Fruit fly (Drosophila melanogaster) whole organism, embryonic: ENCODE measurements around the gene CG34134.

Experiments used
- Abd-B ChIP-seq: fragments of 200-800 bp; sonication (Bioruptor generic); optimal IDR thresholded peaks from 2 replicates; lab custom pipeline; 2018; ENCODE audit warnings: missing biosample characterization, mild to moderate bottlenecking, missing genetic modification characterization, moderate library complexity
- Atf-2 ChIP-seq: fragments of 200-800 bp; sonication (Bioruptor generic); optimal IDR thresholded peaks from 2 replicates; lab custom pipeline; 2016; ENCODE audit warnings: missing biosample characterization, missing genetic modification characterization
- CG10543 ChIP-seq: fragments of 200-800 bp; sonication (Bioruptor generic); optimal IDR thresholded peaks from 3 replicates; lab custom pipeline; 2017; ENCODE audit warnings: missing biosample characterization, mild to moderate bottlenecking, missing genetic modification characterization, moderate library complexity
- CG10979 ChIP-seq: fragments of 200-800 bp; sonication (Bioruptor generic); optimal IDR thresholded peaks from 2 replicates; lab custom pipeline; 2018; ENCODE audit warnings: missing biosample characterization, mild to moderate bottlenecking, missing genetic modification characterization, moderate library complexity
- CG11247 ChIP-seq: fragments of 200-800 bp; sonication (Bioruptor generic); IDR thresholded peaks from 2 replicates; pipeline ENCODE4 v1.3.6; 2022; ENCODE audit warnings: missing biosample characterization, missing genetic modification characterization
- CG12155 ChIP-seq: fragments of 200-800 bp; sonication (Bioruptor generic); optimal IDR thresholded peaks from 3 replicates; lab custom pipeline; 2016; ENCODE audit warnings: missing biosample characterization, missing genetic modification characterization
- CG12299 ChIP-seq: fragments of 200-800 bp; sonication (Bioruptor generic); optimal IDR thresholded peaks from 2 replicates; lab custom pipeline; 2018; ENCODE audit warnings: missing biosample characterization, mild to moderate bottlenecking, missing genetic modification characterization
- CG12942 ChIP-seq: fragments of 200-800 bp; sonication (Bioruptor generic); optimal IDR thresholded peaks from 3 replicates; lab custom pipeline; 2016; ENCODE audit warnings: missing biosample characterization, missing genetic modification characterization
- CG13624 ChIP-seq: fragments of 200-800 bp; sonication (Bioruptor generic); optimal IDR thresholded peaks from 2 replicates; lab custom pipeline; 2016; ENCODE audit warnings: missing biosample characterization, missing genetic modification characterization
- CG17328 ChIP-seq: fragments of 200-800 bp; sonication (Bioruptor generic); IDR thresholded peaks from 2 replicates; pipeline ENCODE4 v1.3.6; 2022; ENCODE audit warnings: missing biosample characterization, missing genetic modification characterization
- CG18011 ChIP-seq: fragments of 200-800 bp; sonication (Bioruptor generic); optimal IDR thresholded peaks from 2 replicates; lab custom pipeline; 2017; ENCODE audit warnings: missing biosample characterization, missing genetic modification characterization, mild to moderate bottlenecking, moderate library complexity, missing genotype
- CG31441 ChIP-seq: fragments of 200-800 bp; sonication (Bioruptor generic); IDR thresholded peaks from 2 replicates; pipeline ENCODE4 v1.3.6; 2022; ENCODE audit warnings: missing biosample characterization, missing genetic modification characterization
- CG7745 ChIP-seq: fragments of 200-800 bp; sonication (Bioruptor generic); optimal IDR thresholded peaks from 2 replicates; lab custom pipeline; 2018; ENCODE audit warnings: missing biosample characterization, mild to moderate bottlenecking, missing genetic modification characterization, moderate library complexity
- CG7987 ChIP-seq: fragments of 200-800 bp; sonication (Bioruptor generic); optimal IDR thresholded peaks from 2 replicates; lab custom pipeline; 2018; ENCODE audit warnings: missing biosample characterization, mild to moderate bottlenecking, missing genetic modification characterization, moderate library complexity
- CHES-1-like ChIP-seq: fragments of 200-800 bp; sonication (Bioruptor generic); optimal IDR thresholded peaks from 2 replicates; lab custom pipeline; 2016; ENCODE audit warnings: missing biosample characterization, missing genetic modification characterization
- D19A ChIP-seq: fragments of 200-800 bp; optimal IDR thresholded peaks from 3 replicates; lab custom pipeline; 2019; ENCODE audit warnings: missing biosample characterization, mild to moderate bottlenecking, missing genetic modification characterization, moderate library complexity
- Dek ChIP-seq: fragments of 200-800 bp; sonication (Bioruptor generic); optimal IDR thresholded peaks from 3 replicates; lab custom pipeline; 2019; ENCODE audit warnings: missing biosample characterization, mild to moderate bottlenecking, missing genetic modification characterization, moderate library complexity
- Doc2 ChIP-seq: fragments of 200-800 bp; sonication (Bioruptor generic); IDR thresholded peaks from 2 replicates; pipeline ENCODE4 v1.3.6; 2022; ENCODE audit warnings: missing biosample characterization, missing genetic modification characterization
- Fer1 ChIP-seq: fragments of 200-800 bp; sonication (Bioruptor generic); optimal IDR thresholded peaks from 2 replicates; lab custom pipeline; 2017; ENCODE audit warnings: missing biosample characterization, mild to moderate bottlenecking, missing genetic modification characterization
- HLH54F ChIP-seq: fragments of 200-800 bp; sonication (Bioruptor generic); optimal IDR thresholded peaks from 3 replicates; lab custom pipeline; 2016; ENCODE audit warnings: missing biosample characterization, missing genetic modification characterization
- Hey ChIP-seq: fragments of 200-800 bp; sonication (Bioruptor generic); optimal IDR thresholded peaks from 3 replicates; lab custom pipeline; 2018; ENCODE audit warnings: missing biosample characterization, mild to moderate bottlenecking, missing genetic modification characterization
- HmgD ChIP-seq: fragments of 200-800 bp; sonication (Bioruptor generic); optimal IDR thresholded peaks from 3 replicates; lab custom pipeline; 2016; ENCODE audit warnings: missing biosample characterization, missing genetic modification characterization
- Hr78 ChIP-seq, 2 experiments: fragments of 200-800 bp in 1 of 2; fragments of >200 bp in 1 of 2; sonication (Bioruptor generic) in 1 of 2; optimal IDR thresholded peaks; 2 replicates each; lab custom pipeline; 2017 to 2019; ENCODE audit warnings: missing biosample characterization in 2 of 2, missing genetic modification characterization in 2 of 2, mild to moderate bottlenecking in 1 of 2, moderate library complexity in 1 of 2
- Hsf ChIP-seq: fragments of 200-800 bp; sonication (Bioruptor generic); optimal IDR thresholded peaks from 3 replicates; lab custom pipeline; 2016; ENCODE audit warnings: missing biosample characterization, missing genetic modification characterization
- Mad ChIP-seq: fragments of 200-800 bp; sonication (Bioruptor generic); optimal IDR thresholded peaks from 2 replicates; lab custom pipeline; 2016; ENCODE audit warnings: missing biosample characterization, missing genetic modification characterization
- Mes4 ChIP-seq: fragments of 200-800 bp; sonication (Bioruptor generic); optimal IDR thresholded peaks from 2 replicates; lab custom pipeline; 2016; ENCODE audit warnings: missing biosample characterization, missing genetic modification characterization
- Oaz ChIP-seq: fragments of 200-800 bp; sonication (Bioruptor generic); IDR thresholded peaks from 2 replicates; pipeline ENCODE4 v1.3.6; 2022; ENCODE audit warnings: missing biosample characterization, missing genetic modification characterization
- Rfx ChIP-seq: fragments of 200-800 bp; sonication (Bioruptor generic); IDR thresholded peaks from 2 replicates; pipeline ENCODE4 v1.3.6; 2022; ENCODE audit warnings: missing biosample characterization, missing genetic modification characterization
- ab ChIP-seq: fragments of 200-800 bp; sonication (Bioruptor generic); optimal IDR thresholded peaks from 2 replicates; lab custom pipeline; 2016; ENCODE audit warnings: missing biosample characterization, missing genetic modification characterization
- ash1 ChIP-seq: fragments of 200-800 bp; sonication (Bioruptor generic); optimal IDR thresholded peaks from 2 replicates; lab custom pipeline; 2018; ENCODE audit warnings: missing biosample characterization, mild to moderate bottlenecking, missing genetic modification characterization
- chinmo ChIP-seq: fragments of 200-800 bp; sonication (Bioruptor generic); IDR thresholded peaks from 4 replicates; pipeline ENCODE4 v1.3.6; 2022; ENCODE audit warnings: missing biosample characterization, missing genetic modification characterization; ENCODE audit not compliant: partially characterized antibody
- crc ChIP-seq: fragments of 200-800 bp; sonication (Bioruptor generic); optimal IDR thresholded peaks from 2 replicates; lab custom pipeline; 2016; ENCODE audit warnings: missing biosample characterization, missing genetic modification characterization
- cwo ChIP-seq: fragments of 200-800 bp; sonication (Bioruptor generic); optimal IDR thresholded peaks from 3 replicates; lab custom pipeline; 2017; ENCODE audit warnings: missing biosample characterization, missing genetic modification characterization, mild to moderate bottlenecking, moderate library complexity, missing genetic modification reagents
- grau ChIP-seq: fragments of 200-800 bp; optimal IDR thresholded peaks from 3 replicates; lab custom pipeline; 2019; ENCODE audit warnings: missing biosample characterization, mild to moderate bottlenecking, missing genetic modification characterization, moderate library complexity
- gro ChIP-seq: fragments of 200-800 bp; sonication (Bioruptor generic); optimal IDR thresholded peaks from 2 replicates; lab custom pipeline; 2016; ENCODE audit warnings: missing biosample characterization, missing genetic modification characterization
- hb ChIP-seq: fragments of 200-800 bp; sonication (Bioruptor generic); IDR thresholded peaks from 3 replicates; pipeline ENCODE4 v1.3.6; 2022; ENCODE audit warnings: missing biosample characterization, missing genetic modification characterization; ENCODE audit not compliant: partially characterized antibody
- hbn ChIP-seq: fragments of 200-800 bp; sonication (Bioruptor generic); IDR thresholded peaks from 2 replicates; pipeline ENCODE4 v1.3.6; 2022; ENCODE audit warnings: missing biosample characterization, missing genetic modification characterization; ENCODE audit not compliant: partially characterized antibody
- lbe ChIP-seq: fragments of 200-800 bp; sonication (Bioruptor generic); optimal IDR thresholded peaks from 2 replicates; lab custom pipeline; 2016; ENCODE audit warnings: missing biosample characterization, mild to moderate bottlenecking, missing genetic modification characterization
- lola ChIP-seq, 3 experiments: fragments of >200 bp in 2 of 3; fragments of 200-800 bp in 1 of 3; sonication (Bioruptor generic) in 1 of 3; optimal IDR thresholded peaks; 2 replicates each; lab custom pipeline; 2017 to 2019; ENCODE audit warnings: missing biosample characterization in 3 of 3, missing genetic modification characterization in 3 of 3, mild to moderate bottlenecking in 1 of 3, moderate library complexity in 1 of 3
- oc ChIP-seq: fragments of 200-800 bp; sonication (Bioruptor generic); optimal IDR thresholded peaks from 2 replicates; lab custom pipeline; 2018; ENCODE audit warnings: missing biosample characterization, mild to moderate bottlenecking, missing genetic modification characterization, moderate library complexity
- tio ChIP-seq: fragments of 200-800 bp; sonication (Bioruptor generic); optimal IDR thresholded peaks from 2 replicates; lab custom pipeline; 2017; ENCODE audit warnings: missing biosample characterization, missing genetic modification characterization, inconsistent platforms
- yki ChIP-seq: fragments of >200 bp; optimal IDR thresholded peaks from 3 replicates; lab custom pipeline; 2018
- zen ChIP-seq: fragments of 200-800 bp; sonication (Bioruptor generic); optimal IDR thresholded peaks from 3 replicates; lab custom pipeline; 2018; ENCODE audit warnings: missing biosample characterization, mild to moderate bottlenecking, missing genetic modification characterization, moderate library complexity
- zf30C ChIP-seq: fragments of 200-800 bp; sonication (Bioruptor generic); optimal IDR thresholded peaks from 3 replicates; lab custom pipeline; 2018; ENCODE audit warnings: missing biosample characterization, mild to moderate bottlenecking, missing genetic modification characterization

Gene CG34134

DNA sequence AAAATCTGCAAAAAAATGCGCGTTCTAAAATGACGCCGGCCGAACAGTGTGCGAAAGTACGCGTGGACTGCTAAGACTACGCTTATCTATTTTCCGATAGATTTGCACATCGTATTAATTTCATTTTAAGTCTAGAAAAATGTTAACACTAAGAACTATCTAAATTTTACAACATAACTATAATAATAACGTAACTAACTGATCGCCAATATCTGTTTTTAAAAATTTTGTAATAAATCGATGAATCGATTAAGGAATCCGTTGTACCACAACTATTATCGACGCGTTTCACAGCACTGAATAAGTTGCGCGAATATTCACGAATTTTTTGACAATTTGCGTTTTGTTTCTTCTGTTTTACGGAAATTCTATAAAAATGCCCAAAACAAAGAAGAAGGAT is 20.5 kb upstream of the CG34134 start, which contains the start of gene Ssb-c31a (continued):
- peak; percentile 39 for TF ChIP-seq CHES-1-like (GFP tag; lab: Kevin White, UChicago)
- TF ChIP-seq Oaz (GFP tag; lab: Robert Waterston, UW): no peak
- TF ChIP-seq CG17328 (GFP tag; lab: Robert Waterston, UW): peak; percentile 28; the same call in 1 of the 2 replicates
- TF ChIP-seq grau (tag; lab: Kevin White, UChicago): peak; percentile 61
- no peak for TF ChIP-seq CG7745 (tag; lab: Kevin White, UChicago)
- TF ChIP-seq Mad (GFP tag; lab: Kevin White, UChicago): peak; percentile 58
- peak; percentile 82 for TF ChIP-seq CG13624
- TF ChIP-seq lbe: peak; percentile 73
- peak; percentile 64 for TF ChIP-seq Rfx
- no peak for TF ChIP-seq HmgD
- peak; percentile 64 for TF ChIP-seq gro
- TF ChIP-seq Fer1 (GFP tag; lab: Kevin White, UChicago): peak; percentile 58
- peak; percentile 28 for TF ChIP-seq Abd-B (GFP tag; lab: Kevin White, UChicago)
- TF ChIP-seq lola (GFP tag; optimal IDR thresholded peaks at IDR 0.05; lab: Kevin White, UChicago): peak in 1 of 3 experiments; percentile 47
- TF ChIP-seq CG11247 (GFP tag; lab: Robert Waterston, UW): no peak
- TF ChIP-seq zf30C (GFP tag; lab: Kevin White, UChicago): no peak
- TF ChIP-seq CG12155 (GFP tag; lab: Kevin White, UChicago): peak; percentile 56
- peak; percentile 32 for TF ChIP-seq CG10979 (tag; lab: Kevin White, UChicago)
- no peak for TF ChIP-seq ash1 (GFP tag; lab: Kevin White, UChicago)
- peak; percentile 51 for TF ChIP-seq Atf-2 (GFP tag; lab: Kevin White, UChicago)
- TF ChIP-seq HLH54F (GFP tag; lab: Kevin White, UChicago): peak; percentile 53
- TF ChIP-seq hb (GFP tag; lab: Robert Waterston, UW): peak; percentile 27; the same call in 1 of the 3 replicates
- TF ChIP-seq tio (GFP tag; lab: Kevin White, UChicago): no peak
- no peak for TF ChIP-seq Hr78 (GFP tag; optimal IDR thresholded peaks at IDR 0.05; lab: Kevin White, UChicago)
- peak; percentile 44 for TF ChIP-seq zen (tag; lab: Kevin White, UChicago)
- no peak for TF ChIP-seq CG7987 (GFP tag; lab: Kevin White, UChicago)
- TF ChIP-seq Hey (tag; lab: Kevin White, UChicago): no peak
- peak; percentile 74 for TF ChIP-seq hbn (GFP tag; lab: Robert Waterston, UW)
- no peak for TF ChIP-seq yki (lab: Kevin White, UChicago)
- TF ChIP-seq ab (GFP tag; lab: Kevin White, UChicago): no peak
- peak; percentile 51 for TF ChIP-seq CG10543
- TF ChIP-seq Doc2: no peak
- TF ChIP-seq CG12299 (tag; lab: Kevin White, UChicago): peak; percentile 60
- no peak for TF ChIP-seq crc (GFP tag; lab: Kevin White, UChicago)
- no peak for TF ChIP-seq Dek (tag; lab: Kevin White, UChicago)
- TF ChIP-seq CG18011 (GFP tag; lab: Kevin White, UChicago): peak; percentile 20
- peak; percentile 20 for TF ChIP-seq cwo
- TF ChIP-seq oc (tag; lab: Kevin White, UChicago): no peak
- no peak for TF ChIP-seq D19A
- 0 out of 2 replicates have a peak, but pooled peaks have one; percentile 32 for TF ChIP-seq CG31441
- peak; percentile 45 for TF ChIP-seq CG12942 (GFP tag; lab: Kevin White, UChicago)
- no peak for TF ChIP-seq Mes4 (GFP tag; lab: Kevin White, UChicago)
- TF ChIP-seq Hsf (GFP tag; lab: Kevin White, UChicago): peak; percentile 62
- TF ChIP-seq chinmo: 0 out of 4 replicates have a peak, but pooled peaks have one; percentile 47
